Fruit fly (Drosophila melanogaster) whole organism, pupa: ENCODE results near the gene Oamb.

Source experiments
- CG10348 ChIP-seq: fragments of 200-800 bp; sonication (Bioruptor generic); IDR thresholded peaks from 2 replicates; pipeline ENCODE4 v1.3.6; 2022; ENCODE audit warnings: missing biosample characterization, missing genetic modification characterization
- CG13204 ChIP-seq: fragments of 200-800 bp; sonication (Bioruptor generic); optimal IDR thresholded peaks from 2 replicates; lab custom pipeline; 2018; ENCODE audit warnings: missing biosample characterization, mild to moderate bottlenecking, missing genetic modification characterization, moderate library complexity
- CG14655 ChIP-seq: fragments of 200-800 bp; sonication (Bioruptor generic); optimal IDR thresholded peaks from 3 replicates; lab custom pipeline; 2017; ENCODE audit warnings: mild to moderate bottlenecking, missing biosample characterization, missing genetic modification reagents, missing genetic modification characterization
- CG32121 ChIP-seq: fragments of 200-800 bp; sonication (Bioruptor generic); IDR thresholded peaks from 2 replicates; pipeline ENCODE4 v1.3.6; 2022; ENCODE audit warnings: missing biosample characterization, missing genetic modification characterization
- CG4496 ChIP-seq: fragments of 200-800 bp; sonication (Bioruptor generic); IDR thresholded peaks from 3 replicates; pipeline ENCODE4 v1.3.6; 2022; ENCODE audit warnings: missing biosample characterization, missing genetic modification characterization
- CG8301 ChIP-seq: fragments of 200-800 bp; sonication (Bioruptor generic); optimal IDR thresholded peaks from 2 replicates; lab custom pipeline; 2018; ENCODE audit warnings: missing biosample characterization, mild to moderate bottlenecking, missing genetic modification characterization
- CG9948 ChIP-seq: fragments of 200-800 bp; sonication (Bioruptor generic); optimal IDR thresholded peaks from 2 replicates; lab custom pipeline; 2018; ENCODE audit warnings: missing biosample characterization, mild to moderate bottlenecking, missing genetic modification characterization, moderate library complexity
- EcR ChIP-seq: fragments of 200-800 bp; sonication (Bioruptor generic); optimal IDR thresholded peaks from 3 replicates; lab custom pipeline; 2019; ENCODE audit warnings: missing biosample characterization, missing genetic modification characterization, mild to moderate bottlenecking, moderate library complexity, missing genetic modification reagents
- Ets98B ChIP-seq: fragments of 200-800 bp; sonication (Bioruptor generic); IDR thresholded peaks from 2 replicates; pipeline ENCODE4 v1.3.6; 2022; ENCODE audit warnings: missing biosample characterization, missing genetic modification characterization
- Snoo ChIP-seq: fragments of 200-800 bp; sonication (Bioruptor generic); optimal IDR thresholded peaks from 3 replicates; lab custom pipeline; 2017; ENCODE audit warnings: missing biosample characterization, mild to moderate bottlenecking, missing genetic modification characterization, inconsistent platforms
- gl ChIP-seq: fragments of 200-800 bp; sonication (Bioruptor generic); optimal IDR thresholded peaks from 2 replicates; lab custom pipeline; 2018; ENCODE audit warnings: missing biosample characterization, mild to moderate bottlenecking, missing genetic modification characterization

Gene Oamb

dm6 chr3R:20648616-20649015 is 65.8 kb downstream of the Oamb start, which contains the start of gene GluRIIE:
Gene GluRIIE, minus strand, starts transcription at chr3R:20648716.
- TF ChIP-seq EcR (GFP tag; lab: Kevin White, UChicago), result no peak
- TF ChIP-seq CG9948 (tag; lab: Kevin White, UChicago), result no peak
- TF ChIP-seq CG13204 (GFP tag; lab: Kevin White, UChicago), result no peak
- TF ChIP-seq CG10348, result no peak
- no peak for TF ChIP-seq CG32121 (GFP tag; lab: Robert Waterston, UW)
- no peak for TF ChIP-seq CG14655 (GFP tag; lab: Kevin White, UChicago)
- TF ChIP-seq Ets98B, result no peak
- no peak for TF ChIP-seq CG4496 (GFP tag; lab: Robert Waterston, UW)
- no peak for TF ChIP-seq Snoo (tag; lab: Kevin White, UChicago)
- TF ChIP-seq CG8301, result no peak
- no peak for TF ChIP-seq gl (tag; lab: Kevin White, UChicago)
